Fruit fly (Drosophila melanogaster) whole organism, embryonic: ENCODE data around the gene rush.
A peak's percentile ranks its signal among the peaks of the same experiment; 100 is the strongest.

Experiments used
- Aef1 ChIP-seq: fragments of 200-800 bp; sonication (Bioruptor generic); IDR thresholded peaks from 3 replicates; pipeline ENCODE4 v1.3.6; 2022; ENCODE audit warnings: missing biosample characterization, missing genetic modification characterization
- Atf6 ChIP-seq: fragments of 200-800 bp; sonication (Bioruptor generic); IDR thresholded peaks from 2 replicates; pipeline ENCODE4 v1.3.6; 2022; ENCODE audit warnings: missing biosample characterization, missing genetic modification characterization
- CG10654 ChIP-seq: fragments of 200-800 bp; sonication (Bioruptor generic); optimal IDR thresholded peaks from 2 replicates; lab custom pipeline; 2016; ENCODE audit warnings: missing biosample characterization, missing genetic modification characterization
- CG10959 ChIP-seq: fragments of 200-800 bp; sonication (Bioruptor generic); IDR thresholded peaks from 2 replicates; pipeline ENCODE4 v1.3.6; 2022; ENCODE audit warnings: missing biosample characterization, missing genetic modification characterization
- CG11085 ChIP-seq: fragments of 200-800 bp; sonication (Bioruptor generic); IDR thresholded peaks from 2 replicates; pipeline ENCODE4 v1.3.6; 2022; ENCODE audit warnings: missing biosample characterization, missing genetic modification characterization
- CG11398 ChIP-seq: fragments of 200-800 bp; sonication (Bioruptor generic); optimal IDR thresholded peaks from 2 replicates; lab custom pipeline; 2016; ENCODE audit warnings: missing biosample characterization, missing genetic modification characterization
- CG1233 ChIP-seq: fragments of 200-800 bp; sonication (Bioruptor generic); optimal IDR thresholded peaks from 4 replicates; lab custom pipeline; 2018; ENCODE audit warnings: missing biosample characterization, mild to moderate bottlenecking, missing genetic modification characterization
- CG12942 ChIP-seq: fragments of 200-800 bp; sonication (Bioruptor generic); optimal IDR thresholded peaks from 3 replicates; lab custom pipeline; 2016; ENCODE audit warnings: missing biosample characterization, missing genetic modification characterization
- CG15514 ChIP-seq: fragments of 200-800 bp; sonication (Bioruptor generic); optimal IDR thresholded peaks from 3 replicates; lab custom pipeline; 2017; ENCODE audit warnings: missing biosample characterization, missing genetic modification characterization, mild to moderate bottlenecking, moderate library complexity, missing genetic modification reagents
- CG17361 ChIP-seq: fragments of 200-800 bp; sonication (Bioruptor generic); IDR thresholded peaks from 3 replicates; pipeline ENCODE4 v1.3.6; 2022; ENCODE audit warnings: missing biosample characterization, missing genetic modification characterization
- CG18599 ChIP-seq: fragments of 200-800 bp; sonication (Bioruptor generic); optimal IDR thresholded peaks from 3 replicates; lab custom pipeline; 2017; ENCODE audit warnings: missing biosample characterization, missing genetic modification characterization, mild to moderate bottlenecking, moderate library complexity, missing genetic modification reagents
- CG31388 ChIP-seq: fragments of 200-800 bp; sonication (Bioruptor generic); optimal IDR thresholded peaks from 2 replicates; lab custom pipeline; 2016; ENCODE audit warnings: missing biosample characterization, missing genetic modification characterization
- CG34376 ChIP-seq: fragments of 200-800 bp; sonication (Bioruptor generic); optimal IDR thresholded peaks from 2 replicates; lab custom pipeline; 2018; ENCODE audit warnings: missing biosample characterization, mild to moderate bottlenecking, missing genetic modification characterization
- CG3726 ChIP-seq: fragments of 200-800 bp; sonication (Bioruptor generic); IDR thresholded peaks from 3 replicates; pipeline ENCODE4, ENCODE4 v1.3.6; 2022; ENCODE audit warnings: missing biosample characterization, missing genetic modification characterization
- CG4282 ChIP-seq: fragments of 200-800 bp; sonication (Bioruptor generic); optimal IDR thresholded peaks from 2 replicates; lab custom pipeline; 2016; ENCODE audit warnings: missing biosample characterization, missing genetic modification characterization
- CG4404 ChIP-seq: fragments of 200-800 bp; sonication (Bioruptor generic); IDR thresholded peaks from 2 replicates; pipeline ENCODE4 v1.3.6; 2022; ENCODE audit warnings: missing biosample characterization, missing genetic modification characterization
- CG6175 ChIP-seq: fragments of 200-800 bp; sonication (Bioruptor generic); IDR thresholded peaks from 3 replicates; pipeline ENCODE4 v1.3.6; 2022; ENCODE audit warnings: missing biosample characterization, missing genetic modification characterization
- CG6813 ChIP-seq: fragments of 200-800 bp; sonication (Bioruptor generic); optimal IDR thresholded peaks from 2 replicates; lab custom pipeline; 2017; ENCODE audit warnings: missing biosample characterization, missing genetic modification characterization, mild to moderate bottlenecking, moderate library complexity, missing genetic modification reagents
- CG7271 ChIP-seq: fragments of 200-800 bp; sonication (Bioruptor generic); optimal IDR thresholded peaks from 2 replicates; lab custom pipeline; 2018; ENCODE audit warnings: missing biosample characterization, mild to moderate bottlenecking, missing genetic modification characterization, moderate library complexity
- CG7357 ChIP-seq: fragments of 200-800 bp; sonication (Bioruptor generic); IDR thresholded peaks from 3 replicates; pipeline ENCODE4 v1.3.6; 2022; ENCODE audit warnings: missing biosample characterization, missing genetic modification characterization
- CG8089 ChIP-seq: fragments of 200-800 bp; sonication (Bioruptor generic); optimal IDR thresholded peaks from 3 replicates; lab custom pipeline; 2016; ENCODE audit warnings: missing biosample characterization, missing genetic modification characterization
- CG8388 ChIP-seq: fragments of 200-800 bp; sonication (Bioruptor generic); optimal IDR thresholded peaks from 2 replicates; lab custom pipeline; 2019; ENCODE audit warnings: missing biosample characterization, mild to moderate bottlenecking, missing genetic modification characterization, moderate library complexity
- CTCF ChIP-seq: fragments of 200-800 bp; sonication (Bioruptor generic); optimal IDR thresholded peaks from 2 replicates; lab custom pipeline; 2017; ENCODE audit warnings: missing biosample characterization, mild to moderate bottlenecking, missing genetic modification characterization, moderate library complexity
- Fer1 ChIP-seq: fragments of 200-800 bp; sonication (Bioruptor generic); optimal IDR thresholded peaks from 2 replicates; lab custom pipeline; 2017; ENCODE audit warnings: missing biosample characterization, mild to moderate bottlenecking, missing genetic modification characterization
- Hmx ChIP-seq: fragments of 200-800 bp; sonication (Bioruptor generic); optimal IDR thresholded peaks from 2 replicates; lab custom pipeline; 2016; ENCODE audit warnings: missing biosample characterization, missing genetic modification characterization
- Myb ChIP-seq: fragments of 200-800 bp; sonication (Bioruptor generic); optimal IDR thresholded peaks from 2 replicates; lab custom pipeline; 2016; ENCODE audit warnings: missing biosample characterization, missing genetic modification characterization
- Opbp ChIP-seq: fragments of 200-800 bp; sonication (Bioruptor generic); IDR thresholded peaks from 3 replicates; pipeline ENCODE4 v1.3.6; 2022; ENCODE audit warnings: missing biosample characterization, missing genetic modification characterization; ENCODE audit not compliant: partially characterized antibody
- Scr ChIP-seq: fragments of 200-800 bp; sonication (Bioruptor generic); IDR thresholded peaks from 2 replicates; pipeline ENCODE4 v1.3.6; 2022; ENCODE audit warnings: missing biosample characterization, missing genetic modification characterization; ENCODE audit not compliant: partially characterized antibody
- Stat92E ChIP-seq, 3 experiments: fragments of >200 bp in 2 of 3; fragments of 200-800 bp in 1 of 3; sonication (Bioruptor generic) in 1 of 3; optimal IDR thresholded peaks; 2 replicates each; lab custom pipeline; 2017 to 2019; ENCODE audit warnings: missing biosample characterization in 3 of 3, missing genetic modification characterization in 3 of 3, mild to moderate bottlenecking in 1 of 3, moderate library complexity in 1 of 3
- Usf ChIP-seq: fragments of 200-800 bp; sonication (Bioruptor generic); optimal IDR thresholded peaks from 2 replicates; lab custom pipeline; 2017; ENCODE audit warnings: missing genotype, missing biosample characterization, missing genetic modification characterization
- abd-A ChIP-seq: fragments of 200-800 bp; sonication (Bioruptor generic); optimal IDR thresholded peaks from 3 replicates; lab custom pipeline; 2019; ENCODE audit warnings: missing biosample characterization, mild to moderate bottlenecking, missing genetic modification characterization, moderate library complexity
- ash1 ChIP-seq: fragments of 200-800 bp; sonication (Bioruptor generic); optimal IDR thresholded peaks from 2 replicates; lab custom pipeline; 2018; ENCODE audit warnings: missing biosample characterization, mild to moderate bottlenecking, missing genetic modification characterization
- bab2 ChIP-seq: fragments of 200-800 bp; sonication (Bioruptor generic); optimal IDR thresholded peaks from 2 replicates; lab custom pipeline; 2016; ENCODE audit warnings: missing biosample characterization, missing genetic modification characterization
- chinmo ChIP-seq: fragments of 200-800 bp; sonication (Bioruptor generic); IDR thresholded peaks from 4 replicates; pipeline ENCODE4 v1.3.6; 2022; ENCODE audit warnings: missing biosample characterization, missing genetic modification characterization; ENCODE audit not compliant: partially characterized antibody
- cwo ChIP-seq: fragments of 200-800 bp; sonication (Bioruptor generic); optimal IDR thresholded peaks from 3 replicates; lab custom pipeline; 2017; ENCODE audit warnings: missing biosample characterization, missing genetic modification characterization, mild to moderate bottlenecking, moderate library complexity, missing genetic modification reagents
- esg ChIP-seq: fragments of 200-800 bp; sonication (Bioruptor generic); conservative IDR thresholded peaks from 2 replicates; pipeline ENCODE4 v1.3.6; 2022; ENCODE audit warnings: missing biosample characterization, missing genetic modification characterization
- grn ChIP-seq: fragments of 200-800 bp; sonication (Bioruptor generic); optimal IDR thresholded peaks from 3 replicates; lab custom pipeline; 2017; ENCODE audit warnings: missing biosample characterization, missing genetic modification characterization
- ken ChIP-seq: fragments of 200-800 bp; sonication (Bioruptor generic); IDR thresholded peaks from 3 replicates; pipeline ENCODE4 v1.3.6; 2022; ENCODE audit warnings: missing biosample characterization, missing genetic modification characterization
- kni ChIP-seq: fragments of 200-800 bp; sonication (Bioruptor generic); optimal IDR thresholded peaks from 3 replicates; lab custom pipeline; 2017; ENCODE audit warnings: mild to moderate bottlenecking, missing biosample characterization, missing genetic modification reagents, missing genetic modification characterization
- maf-S ChIP-seq: fragments of 200-800 bp; sonication (Bioruptor generic); optimal IDR thresholded peaks from 2 replicates; lab custom pipeline; 2016; ENCODE audit warnings: missing biosample characterization, missing genetic modification characterization
- nmo ChIP-seq: fragments of 200-800 bp; sonication (Bioruptor generic); optimal IDR thresholded peaks from 2 replicates; lab custom pipeline; 2018; ENCODE audit warnings: missing biosample characterization, mild to moderate bottlenecking, missing genetic modification characterization, moderate library complexity
- pan ChIP-seq, 4 experiments: fragments of >200 bp in 3 of 4; fragments of 200-800 bp in 1 of 4; sonication (Bioruptor generic) in 1 of 4; optimal IDR thresholded peaks in 3 of 4; IDR thresholded peaks in 1 of 4; 2 replicates each; pipeline versions ENCODE4 v1.3.6 to Lab custom; 2017 to 2022; ENCODE audit warnings: missing biosample characterization in 2 of 4, missing genetic modification characterization in 2 of 4, mixed read lengths in 1 of 4
- pfk ChIP-seq: fragments of 200-800 bp; sonication (Bioruptor generic); optimal IDR thresholded peaks from 2 replicates; lab custom pipeline; 2018; ENCODE audit warnings: missing biosample characterization, mild to moderate bottlenecking, missing genetic modification characterization, moderate library complexity
- sc ChIP-seq, 3 experiments: fragments of >200 bp in 2 of 3; fragments of 200-800 bp in 1 of 3; sonication (Bioruptor generic) in 1 of 3; optimal IDR thresholded peaks; 2 replicates in 2 of 3; 3 replicates in 1 of 3; lab custom pipeline; 2017; ENCODE audit warnings: mild to moderate bottlenecking in 1 of 3, missing biosample characterization in 1 of 3, missing genetic modification characterization in 1 of 3, missing genetic modification reagents in 1 of 3
- shn ChIP-seq: fragments of 200-800 bp; sonication (Bioruptor generic); optimal IDR thresholded peaks from 3 replicates; lab custom pipeline; 2016; ENCODE audit warnings: missing biosample characterization, missing genetic modification characterization
- sna ChIP-seq: fragments of 200-800 bp; sonication (Bioruptor generic); IDR thresholded peaks from 2 replicates; pipeline ENCODE4 v1.3.6; 2022; ENCODE audit warnings: missing biosample characterization, missing genetic modification characterization; ENCODE audit not compliant: partially characterized antibody
- sug ChIP-seq: fragments of 200-800 bp; optimal IDR thresholded peaks from 2 replicates; lab custom pipeline; 2019; ENCODE audit warnings: missing biosample characterization, mild to moderate bottlenecking, missing genetic modification characterization, moderate library complexity
- yki ChIP-seq: fragments of >200 bp; optimal IDR thresholded peaks from 3 replicates; lab custom pipeline; 2018
- zf30C ChIP-seq: fragments of 200-800 bp; sonication (Bioruptor generic); optimal IDR thresholded peaks from 3 replicates; lab custom pipeline; 2018; ENCODE audit warnings: missing biosample characterization, mild to moderate bottlenecking, missing genetic modification characterization

The rush gene

dm6 chrX:1470562-1470961, 7.8 kb upstream of the rush start, which contains the start of gene pck (continued):
- TF ChIP-seq CG17361 (GFP tag; lab: Robert Waterston, UW) (peak; percentile 48; the same call in 1 of the 3 replicates), CG7271 (peak; percentile 49), CG8388 (peak; percentile 64), CG15514 (GFP tag; lab: Kevin White, UChicago) (peak; percentile 83), maf-S (GFP tag; lab: Kevin White, UChicago) (peak; percentile 72), CTCF (GFP tag; lab: Kevin White, UChicago) (peak; percentile 26), sna (GFP tag; lab: Robert Waterston, UW) (peak; percentile 49; the same call in 1 of the 2 replicates), chinmo (GFP tag; lab: Robert Waterston, UW) (0 out of 4 replicates have a peak, but pooled peaks have one; percentile 48), CG4282 (no peak), abd-A (tag; lab: Kevin White, UChicago) (no peak), Atf6 (peak; percentile 52; the same call in 1 of the 2 replicates), Fer1 (peak; percentile 51), grn (no peak), bab2 (GFP tag; lab: Kevin White, UChicago) (peak; percentile 61), ash1 (GFP tag; lab: Kevin White, UChicago) (no peak), CG1233 (GFP tag; lab: Kevin White, UChicago) (no peak), CG6175 (GFP tag; lab: Robert Waterston, UW) (no peak), CG34376 (peak; percentile 11), CG10654 (GFP tag; lab: Kevin White, UChicago) (peak; percentile 38), esg (GFP tag; lab: Robert Waterston, UW) (no peak), CG12942 (peak; percentile 66), CG11085 (GFP tag; lab: Robert Waterston, UW) (peak; percentile 63), pfk (no peak), zf30C (no peak), Aef1 (GFP tag; lab: Robert Waterston, UW) (peak; percentile 64; the same call in 2 of the 3 replicates), cwo (GFP tag; lab: Kevin White, UChicago) (peak; percentile 39), CG8089 (no peak), Opbp (GFP tag; lab: Robert Waterston, UW) (0 out of 3 replicates have a peak, but pooled peaks have one; percentile 40), Hmx (GFP tag; lab: Kevin White, UChicago) (no peak), CG6813 (GFP tag; lab: Kevin White, UChicago) (peak; percentile 13), shn (GFP tag; lab: Kevin White, UChicago) (peak; percentile 44), pan (optimal IDR thresholded peaks at IDR 0.05; lab: Kevin White, UChicago) (no peak), pan (GFP tag; optimal IDR thresholded peaks at IDR 0.05 in 1 of 2, IDR thresholded peaks at IDR 0.05 in 1 of 2) (peak in 1 of 2 experiments; percentile 70), Myb (peak; percentile 34), CG3726 (GFP tag; lab: Robert Waterston, UW) (0 out of 3 replicates have a peak, but pooled peaks have one; percentile 25), CG11398 (GFP tag; lab: Kevin White, UChicago) (peak; percentile 40), sc (optimal IDR thresholded peaks at IDR 0.05; lab: Kevin White, UChicago) (no peak), sc (GFP tag; optimal IDR thresholded peaks at IDR 0.05; lab: Kevin White, UChicago) (no peak), Scr (peak; percentile 67), CG31388 (GFP tag; lab: Kevin White, UChicago) (peak; percentile 23), CG18599 (GFP tag; lab: Kevin White, UChicago) (peak; percentile 72), ken (GFP tag; lab: Robert Waterston, UW) (peak; percentile 73), nmo (GFP tag; lab: Kevin White, UChicago) (peak; percentile 28), CG7357 (GFP tag; lab: Robert Waterston, UW) (peak; percentile 20; the same call in 1 of the 3 replicates), sug (peak; percentile 40), Stat92E (GFP tag; optimal IDR thresholded peaks at IDR 0.05; lab: Kevin White, UChicago) (no peak), CG10959 (GFP tag; lab: Robert Waterston, UW) (peak; percentile 62), yki (lab: Kevin White, UChicago) (no peak), kni (GFP tag; lab: Kevin White, UChicago) (no peak), CG4404 (GFP tag; lab: Robert Waterston, UW) (peak; percentile 42; the same call in 1 of the 2 replicates), Usf (no peak)
